Worm (Caenorhabditis elegans): Measurements from ENCODE around the gene flcn-1.

DNA sequence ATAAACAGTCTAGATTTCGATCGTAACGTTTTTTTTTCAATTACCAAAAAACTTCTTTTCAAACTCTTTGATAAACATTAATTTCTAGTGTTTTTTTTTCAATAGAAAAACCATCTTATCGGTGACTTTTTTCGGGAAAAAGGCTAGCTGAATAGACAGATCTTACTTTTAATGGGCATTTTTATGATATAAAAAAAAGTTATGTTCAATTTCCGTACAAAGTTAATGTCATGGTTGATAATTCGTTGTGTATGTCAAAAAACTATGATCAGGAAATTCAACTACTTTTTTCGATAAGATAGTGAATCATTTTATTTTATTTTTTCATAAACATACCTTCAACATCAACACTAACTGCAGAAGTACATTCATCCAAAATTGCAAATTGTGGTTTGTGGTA lies 44.0 kb upstream of the flcn-1 start:
- TF ChIP-seq unc-30 (tag; optimal IDR thresholded peaks at IDR 0.05): no peak
- no peak for TF ChIP-seq ztf-11 (tag; optimal IDR thresholded peaks at IDR 0.05)
- no peak for TF ChIP-seq lin-15B (tag; optimal IDR thresholded peaks at IDR 0.05)
- TF ChIP-seq snpc-4 (tag; optimal IDR thresholded peaks at IDR 0.05): no peak
- no peak for TF ChIP-seq C34B4.2 (tag; optimal IDR thresholded peaks at IDR 0.05)
- TF ChIP-seq nhr-28 (tag; optimal IDR thresholded peaks at IDR 0.05): no peak
- TF ChIP-seq aly-2 (tag; optimal IDR thresholded peaks at IDR 0.05): no peak
- TF ChIP-seq fos-1 (tag; optimal IDR thresholded peaks at IDR 0.05): no peak
- TF ChIP-seq mdl-1 (tag; optimal IDR thresholded peaks at IDR 0.05): no peak
- TF ChIP-seq unc-62 (GFP tag; optimal IDR thresholded peaks at IDR 0.05): no peak
- no peak for TF ChIP-seq ceh-8 (GFP tag; optimal IDR thresholded peaks at IDR 0.05)
- TF ChIP-seq hlh-17 (GFP tag; optimal IDR thresholded peaks at IDR 0.05; ENCODE audit: borderline replicate concordance): no peak

All from whole organism, L1 larva.